Fruit fly (Drosophila melanogaster): ENCODE data around the gene CG31688.

The CG31688 gene

DNA sequence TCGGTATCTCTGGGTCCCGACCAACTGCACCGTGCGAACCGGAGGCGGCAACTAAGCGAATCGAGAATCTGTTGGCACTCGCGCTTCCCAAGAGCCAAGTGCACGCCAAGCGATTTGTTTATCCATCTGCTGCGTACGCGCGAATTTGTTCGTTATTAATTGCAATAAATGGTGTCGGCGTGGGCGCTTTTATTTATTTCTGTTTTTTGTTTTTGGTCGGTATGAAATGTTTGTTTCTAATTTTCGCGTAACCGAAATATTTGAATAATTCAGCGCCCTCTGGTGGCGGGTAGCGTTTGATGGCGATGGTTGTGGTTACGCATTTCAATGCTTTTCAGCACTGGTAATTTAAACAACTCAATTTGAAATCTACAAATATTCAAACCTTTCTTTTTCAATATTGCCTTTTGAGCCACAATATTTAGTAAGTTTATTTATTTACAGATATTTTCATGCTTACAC is 11.2 kb upstream of the CG31688 start, which contains the start of gene CG10947 (continued):
- TF ChIP-seq crp (GFP tag; optimal IDR thresholded peaks at IDR 0.05) = peak in 1 of 2 experiments; percentile 21
- peak; percentile 39 for TF ChIP-seq dmrt99B (tag; optimal IDR thresholded peaks at IDR 0.05)
- TF ChIP-seq CG17802 (tag; optimal IDR thresholded peaks at IDR 0.05) = peak; percentile 44
- TF ChIP-seq Ets65A (GFP tag) = peak; percentile 91
- TF ChIP-seq CG4617 (GFP tag; optimal IDR thresholded peaks at IDR 0.05; ENCODE audit: borderline replicate concordance) = peak; percentile 8
- TF ChIP-seq Lhr (GFP tag; optimal IDR thresholded peaks at IDR 0.05) = peak; percentile 79
- TF ChIP-seq H15 (GFP tag; IDR thresholded peaks at IDR 0.05) = 0 out of 3 replicates have a peak, but pooled peaks have one; percentile 36
- TF ChIP-seq CG11247 (GFP tag; IDR thresholded peaks at IDR 0.05) = peak; percentile 69
- peak; percentile 60 for TF ChIP-seq CG15269 (tag; optimal IDR thresholded peaks at IDR 0.05)
- peak; percentile 55 for TF ChIP-seq grau (tag; optimal IDR thresholded peaks at IDR 0.05)
- peak; percentile 57 for TF ChIP-seq knrl (GFP tag; IDR thresholded peaks at IDR 0.05; ENCODE audit: partially characterized antibody)
- no peak for TF ChIP-seq CG2129 (GFP tag; IDR thresholded peaks at IDR 0.05; ENCODE audit: partially characterized antibody)
- no peak for TF ChIP-seq Hr78 (GFP tag; optimal IDR thresholded peaks at IDR 0.05)
- TF ChIP-seq HLHmδ (GFP tag; optimal IDR thresholded peaks at IDR 0.05) = no peak
- TF ChIP-seq hb (GFP tag; IDR thresholded peaks at IDR 0.05; ENCODE audit: partially characterized antibody) = no peak
- TF ChIP-seq CG12659 (GFP tag; optimal IDR thresholded peaks at IDR 0.05) = peak; percentile 70
- no peak for TF ChIP-seq crol (GFP tag; IDR thresholded peaks at IDR 0.05)
- peak; percentile 72 for TF ChIP-seq shn (GFP tag; optimal IDR thresholded peaks at IDR 0.05)
- TF ChIP-seq scrt (GFP tag; optimal IDR thresholded peaks at IDR 0.05) = no peak
- TF ChIP-seq vfl (GFP tag; optimal IDR thresholded peaks at IDR 0.05) = peak; percentile 14
- TF ChIP-seq Hr51 (GFP tag; optimal IDR thresholded peaks at IDR 0.05) = peak; percentile 39 to 48
- TF ChIP-seq CG12942 (GFP tag; optimal IDR thresholded peaks at IDR 0.05) = peak; percentile 62
- TF ChIP-seq CG31365 (tag; optimal IDR thresholded peaks at IDR 0.05) = no peak
- no peak for TF ChIP-seq corto (GFP tag; optimal IDR thresholded peaks at IDR 0.05)
- no peak for TF ChIP-seq al (GFP tag; IDR thresholded peaks at IDR 0.05)
- TF ChIP-seq MBD-R2 (GFP tag; IDR thresholded peaks at IDR 0.05) = peak; percentile 62
- TF ChIP-seq CG30020 (tag; optimal IDR thresholded peaks at IDR 0.05) = no peak
- peak; percentile 74 for TF ChIP-seq CG4424 (GFP tag; optimal IDR thresholded peaks at IDR 0.05)
- no peak for TF ChIP-seq E2f1 (GFP tag; IDR thresholded peaks at IDR 0.05)
- TF ChIP-seq Ssrp (tag; optimal IDR thresholded peaks at IDR 0.05) = peak; percentile 33
- TF ChIP-seq Sox102F (GFP tag; optimal IDR thresholded peaks at IDR 0.05) = peak; percentile 66
- TF ChIP-seq HHEX (GFP tag; optimal IDR thresholded peaks at IDR 0.05) = peak; percentile 51
- TF ChIP-seq Hey (tag; optimal IDR thresholded peaks at IDR 0.05) = no peak
- TF ChIP-seq HmgZ (tag; optimal IDR thresholded peaks at IDR 0.05) = peak; percentile 65
- peak; percentile 44; the same call in 1 of the 2 replicates for TF ChIP-seq CG32772 (GFP tag; IDR thresholded peaks at IDR 0.05)
- no peak for TF ChIP-seq p53 (GFP tag; optimal IDR thresholded peaks at IDR 0.05)
- no peak for TF ChIP-seq ham (GFP tag; IDR thresholded peaks at IDR 0.05)
- TF ChIP-seq chinmo (GFP tag; IDR thresholded peaks at IDR 0.05; ENCODE audit: partially characterized antibody) = peak; percentile 52; the same call in 1 of the 4 replicates
- peak; percentile 74 for TF ChIP-seq CG5245 (GFP tag; optimal IDR thresholded peaks at IDR 0.05)
- TF ChIP-seq CG3726 (GFP tag; IDR thresholded peaks at IDR 0.05) = no peak
- peak; percentile 25 for TF ChIP-seq CG6654 (GFP tag; optimal IDR thresholded peaks at IDR 0.05)
- TF ChIP-seq lilli (GFP tag; optimal IDR thresholded peaks at IDR 0.05) = peak; percentile 62
- peak; percentile 73 for TF ChIP-seq CG32532 (GFP tag; IDR thresholded peaks at IDR 0.05)
- TF ChIP-seq ci (GFP tag; IDR thresholded peaks at IDR 0.05) = peak; percentile 90
- TF ChIP-seq unc-4 (GFP tag; IDR thresholded peaks at IDR 0.05; ENCODE audit: partially characterized antibody) = peak; percentile 62
- TF ChIP-seq tll (GFP tag; optimal IDR thresholded peaks at IDR 0.05) = no peak
- TF ChIP-seq Dref (GFP tag; IDR thresholded peaks at IDR 0.05) = no peak
- no peak for TF ChIP-seq CG14667 (GFP tag; IDR thresholded peaks at IDR 0.05)
- no peak for TF ChIP-seq gce (GFP tag; IDR thresholded peaks at IDR 0.05)
